Fruit fly (Drosophila melanogaster) whole organism, wandering third instar larva: ENCODE results near the gene Zir.

ENCODE experiments used
- Abd-B ChIP-seq: fragments of >200 bp; optimal IDR thresholded peaks from 2 replicates; lab custom pipeline; 2017; ENCODE audit warnings: missing biosample characterization, missing genetic modification characterization
- CG32264 ChIP-seq: fragments of 200-800 bp; sonication (Bioruptor generic); optimal IDR thresholded peaks from 2 replicates; lab custom pipeline; 2016; ENCODE audit warnings: missing biosample characterization, missing genetic modification characterization
- CG9705 ChIP-seq: fragments of 200-800 bp; sonication (Bioruptor generic); optimal IDR thresholded peaks from 2 replicates; lab custom pipeline; 2018; ENCODE audit warnings: missing biosample characterization, mild to moderate bottlenecking, missing genetic modification characterization
- CrebA ChIP-seq: fragments of 200-800 bp; sonication (Bioruptor generic); optimal IDR thresholded peaks from 2 replicates; lab custom pipeline; 2016; ENCODE audit warnings: missing biosample characterization, mild to moderate bottlenecking, missing genetic modification characterization, borderline replicate concordance
- Dfd ChIP-seq: fragments of >200 bp; optimal IDR thresholded peaks from 2 replicates; lab custom pipeline; 2017; ENCODE audit warnings: missing biosample characterization, missing genetic modification characterization
- GATAd ChIP-seq: sonication (Bioruptor generic); optimal IDR thresholded peaks from 2 replicates; lab custom pipeline; 2016; ENCODE audit warnings: missing biosample characterization, missing genetic modification characterization
- HLH106 ChIP-seq: fragments of 200-800 bp; optimal IDR thresholded peaks from 3 replicates; lab custom pipeline; 2019; ENCODE audit warnings: missing biosample characterization, mild to moderate bottlenecking, missing genetic modification characterization, moderate library complexity
- Hnf4 ChIP-seq: fragments of 200-800 bp; sonication (Bioruptor generic); optimal IDR thresholded peaks from 2 replicates; lab custom pipeline; 2016; ENCODE audit warnings: missing biosample characterization, mild to moderate bottlenecking, missing genetic modification characterization
- Hr83 ChIP-seq: fragments of 200-300 bp; sonication (Bioruptor generic); optimal IDR thresholded peaks from 2 replicates; lab custom pipeline; 2016; ENCODE audit warnings: missing biosample characterization, mild to moderate bottlenecking, missing genetic modification characterization, moderate library complexity; ENCODE audit not compliant: poor library complexity, severe bottlenecking
- Jra ChIP-seq: sonication (Bioruptor generic); optimal IDR thresholded peaks from 2 replicates; lab custom pipeline; 2016; ENCODE audit warnings: missing biosample characterization, missing genetic modification characterization
- Mio ChIP-seq: sonication (Bioruptor generic); optimal IDR thresholded peaks from 2 replicates; lab custom pipeline; 2016; ENCODE audit warnings: missing biosample characterization, missing genetic modification characterization
- Myc ChIP-seq: fragments of >200 bp; optimal IDR thresholded peaks from 2 replicates; lab custom pipeline; 2017
- N ChIP-seq: fragments of >200 bp; optimal IDR thresholded peaks from 2 replicates; lab custom pipeline; 2018; ENCODE audit warnings: missing biosample characterization, missing external identifiers, missing genetic modification characterization
- OdsH ChIP-seq: fragments of 200-800 bp; sonication (Bioruptor generic); optimal IDR thresholded peaks from 2 replicates; lab custom pipeline; 2016; ENCODE audit warnings: missing biosample characterization, mild to moderate bottlenecking, missing genetic modification characterization
- Rel ChIP-seq, 2 experiments: fragments of 200-800 bp; sonication (Bioruptor generic) in 1 of 2; optimal IDR thresholded peaks; 2 replicates in 1 of 2; 3 replicates in 1 of 2; lab custom pipeline; 2016 to 2019; ENCODE audit warnings: mild to moderate bottlenecking in 2 of 2, missing biosample characterization in 2 of 2, missing genetic modification characterization in 2 of 2, moderate library complexity in 1 of 2
- Sp1 ChIP-seq: fragments of 200-800 bp; sonication (Bioruptor generic); optimal IDR thresholded peaks from 3 replicates; lab custom pipeline; 2019; ENCODE audit warnings: missing biosample characterization, mild to moderate bottlenecking, missing genetic modification characterization, moderate library complexity
- Vsx2 ChIP-seq: fragments of 200-300, 225-300 bp; sonication (Bioruptor generic); optimal IDR thresholded peaks from 2 replicates; lab custom pipeline; 2018; ENCODE audit warnings: missing biosample characterization, missing genetic modification characterization; ENCODE audit not compliant: partially characterized antibody
- br ChIP-seq: fragments of 200-800 bp; sonication (Bioruptor generic); optimal IDR thresholded peaks from 2 replicates; lab custom pipeline; 2016; ENCODE audit warnings: missing biosample characterization, missing genetic modification characterization
- brk ChIP-seq: fragments of 200-800 bp; sonication (Bioruptor generic); optimal IDR thresholded peaks from 2 replicates; lab custom pipeline; 2016; ENCODE audit warnings: missing biosample characterization, mild to moderate bottlenecking, missing genetic modification characterization
- dl ChIP-seq, 2 experiments: fragments of 175-275, 200-275 bp in 1 of 2; fragments of 200-275 bp in 1 of 2; sonication (Bioruptor generic); optimal IDR thresholded peaks; lab custom pipeline; 2018; ENCODE audit warnings: mild to moderate bottlenecking in 2 of 2, missing biosample characterization in 2 of 2, missing genetic modification characterization in 2 of 2, moderate library complexity in 2 of 2; ENCODE audit not compliant: partially characterized antibody in 2 of 2, insufficient read depth in 1 of 2
- dmrt93B ChIP-seq: fragments of 200-800 bp; sonication (Bioruptor generic); optimal IDR thresholded peaks from 2 replicates; lab custom pipeline; 2018; ENCODE audit warnings: missing biosample characterization, mild to moderate bottlenecking, missing genetic modification characterization
- dsf ChIP-seq: sonication (Bioruptor generic); optimal IDR thresholded peaks from 2 replicates; lab custom pipeline; 2016; ENCODE audit warnings: missing biosample characterization, missing genetic modification characterization, borderline replicate concordance
- ey ChIP-seq: fragments of 200-800 bp; sonication (Bioruptor generic); optimal IDR thresholded peaks from 2 replicates; lab custom pipeline; 2016; ENCODE audit warnings: missing biosample characterization, missing genetic modification characterization
- foxo ChIP-seq, 2 experiments: fragments of 200-800 bp; sonication (Bioruptor generic); optimal IDR thresholded peaks; 2 replicates in 1 of 2; 3 replicates in 1 of 2; lab custom pipeline; 2016 to 2017; ENCODE audit warnings: missing biosample characterization in 2 of 2, missing genetic modification characterization in 2 of 2
- fru ChIP-seq: fragments of 200-800 bp; sonication (Bioruptor generic); optimal IDR thresholded peaks from 3 replicates; lab custom pipeline; 2016; ENCODE audit warnings: missing biosample characterization, mild to moderate bottlenecking, missing genetic modification characterization
- h ChIP-seq: fragments of 200-800 bp; sonication (Bioruptor generic); optimal IDR thresholded peaks from 3 replicates; lab custom pipeline; 2016; ENCODE audit warnings: missing biosample characterization, mild to moderate bottlenecking, missing genetic modification characterization
- jim ChIP-seq: fragments of 175-275, 200-325 bp; sonication (Bioruptor generic); optimal IDR thresholded peaks from 2 replicates; lab custom pipeline; 2016; ENCODE audit warnings: missing biosample characterization, mild to moderate bottlenecking, missing genetic modification characterization
- lola ChIP-seq: fragments of >200 bp; optimal IDR thresholded peaks from 2 replicates; lab custom pipeline; 2017; ENCODE audit warnings: missing biosample characterization, missing genetic modification characterization
- pan ChIP-seq: fragments of >200 bp; optimal IDR thresholded peaks from 2 replicates; lab custom pipeline; 2017
- psq ChIP-seq: fragments of 200-800 bp; sonication (Bioruptor generic); optimal IDR thresholded peaks from 3 replicates; lab custom pipeline; 2017; ENCODE audit warnings: missing biosample characterization, mild to moderate bottlenecking, missing genetic modification characterization, moderate library complexity
- rgr ChIP-seq: fragments of 200-800 bp; sonication (Bioruptor generic); optimal IDR thresholded peaks from 3 replicates; lab custom pipeline; 2016; ENCODE audit warnings: missing biosample characterization, mild to moderate bottlenecking, missing genetic modification characterization
- sv ChIP-seq: fragments of 200-800 bp; sonication (Bioruptor generic); optimal IDR thresholded peaks from 3 replicates; lab custom pipeline; 2016; ENCODE audit warnings: missing biosample characterization, missing genetic modification characterization
- tai ChIP-seq: sonication (Bioruptor generic); optimal IDR thresholded peaks from 2 replicates; lab custom pipeline; 2016; ENCODE audit warnings: missing biosample characterization, missing genetic modification characterization
- usp ChIP-seq: fragments of >200 bp; optimal IDR thresholded peaks from 2 replicates; lab custom pipeline; 2017; ENCODE audit warnings: missing biosample characterization, missing genetic modification characterization
- woc ChIP-seq: sonication (Bioruptor generic); optimal IDR thresholded peaks from 2 replicates; lab custom pipeline; 2016; ENCODE audit warnings: missing biosample characterization, mild to moderate bottlenecking, missing genetic modification characterization

Gene Zir

dm6 chr2L:72752-73435 lies 21.6 kb upstream of the Zir start:
- TF ChIP-seq Myc (lab: Kevin White, UChicago) (peak; percentile 80), fru (GFP tag; lab: Kevin White, UChicago) (peak; percentile 79), usp (GFP tag; lab: Kevin White, UChicago) (no peak), tai (peak; percentile 69), dsf (no peak), psq (GFP tag; lab: Kevin White, UChicago) (peak; percentile 94), brk (GFP tag; lab: Kevin White, UChicago) (peak; percentile 65), woc (GFP tag; lab: Kevin White, UChicago) (no peak), Hr83 (GFP tag; lab: Kevin White, UChicago) (peak; percentile 76), rgr (GFP tag; lab: Kevin White, UChicago) (peak; percentile 49), Hnf4 (peak; percentile 64), Mio (GFP tag; lab: Kevin White, UChicago) (no peak), foxo (GFP tag; optimal IDR thresholded peaks at IDR 0.05; lab: Kevin White, UChicago) (peak in 1 of 2 experiments; percentile 57), dl (GFP tag; optimal IDR thresholded peaks at IDR 0.05; lab: Kevin White, UChicago; ENCODE audit: insufficient read depth in 1 of 2, partially characterized antibody in 2 of 2) (no peak), HLH106 (tag; lab: Kevin White, UChicago) (peak; percentile 5), OdsH (peak; percentile 33), br (GFP tag; lab: Kevin White, UChicago) (peak; percentile 3), Rel (GFP tag; optimal IDR thresholded peaks at IDR 0.05; lab: Kevin White, UChicago) (no peak), Rel (tag; optimal IDR thresholded peaks at IDR 0.05; lab: Kevin White, UChicago) (peak; percentile 89), Vsx2 (GFP tag; lab: Kevin White, UChicago) (no peak), h (GFP tag; lab: Kevin White, UChicago) (peak; percentile 32), sv (GFP tag; lab: Kevin White, UChicago) (peak; percentile 45), ey (peak; percentile 19)

DNA sequence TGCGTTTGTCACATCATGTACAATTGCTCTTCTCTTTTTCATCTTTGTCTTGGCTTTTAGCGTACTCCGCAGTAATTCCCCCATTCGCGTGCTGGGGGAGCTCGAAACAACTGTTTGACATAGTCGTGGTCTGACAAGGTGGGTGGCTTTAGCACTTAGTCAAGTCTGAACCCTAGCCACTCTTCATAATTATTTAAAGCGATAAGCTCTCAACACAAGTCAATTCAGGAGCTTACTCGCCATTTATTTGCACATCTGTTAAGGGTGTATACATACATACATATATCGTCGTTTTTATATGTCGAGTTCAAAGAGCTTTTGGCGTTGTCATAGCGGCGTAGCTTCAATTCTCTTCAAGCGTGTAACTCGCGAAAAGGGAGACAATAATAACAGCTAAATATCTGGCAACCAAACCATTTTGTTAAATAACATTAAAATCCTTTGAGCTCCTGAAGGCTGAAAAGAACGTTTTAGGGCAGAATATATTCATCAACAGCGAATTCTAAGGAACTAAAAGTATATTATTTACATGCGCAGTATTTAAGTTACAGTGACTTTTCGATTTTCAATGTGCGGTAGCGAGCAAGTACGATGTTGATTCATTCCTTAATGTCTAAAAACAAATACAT lies 20.7 kb upstream of the Zir start:
- TF ChIP-seq sv (GFP tag; lab: Kevin White, UChicago) (no peak), Dfd (no peak), CG9705 (GFP tag; lab: Kevin White, UChicago) (no peak), lola (no peak), Hr83 (GFP tag; lab: Kevin White, UChicago) (no peak), jim (GFP tag; lab: Kevin White, UChicago) (no peak), Vsx2 (GFP tag; lab: Kevin White, UChicago) (no peak), Hnf4 (peak; percentile 4), HLH106 (tag; lab: Kevin White, UChicago) (no peak), GATAd (GFP tag; lab: Kevin White, UChicago) (no peak), Sp1 (GFP tag; lab: Kevin White, UChicago) (no peak), CG32264 (GFP tag; lab: Kevin White, UChicago) (no peak), Jra (GFP tag; lab: Kevin White, UChicago) (no peak), psq (GFP tag; lab: Kevin White, UChicago) (no peak), woc (GFP tag; lab: Kevin White, UChicago) (no peak), CrebA (GFP tag; lab: Kevin White, UChicago) (no peak), foxo (GFP tag; optimal IDR thresholded peaks at IDR 0.05; lab: Kevin White, UChicago) (no peak), Rel (GFP tag; optimal IDR thresholded peaks at IDR 0.05; lab: Kevin White, UChicago) (peak; percentile 55), Rel (tag; optimal IDR thresholded peaks at IDR 0.05; lab: Kevin White, UChicago) (peak; percentile 81)

DNA sequence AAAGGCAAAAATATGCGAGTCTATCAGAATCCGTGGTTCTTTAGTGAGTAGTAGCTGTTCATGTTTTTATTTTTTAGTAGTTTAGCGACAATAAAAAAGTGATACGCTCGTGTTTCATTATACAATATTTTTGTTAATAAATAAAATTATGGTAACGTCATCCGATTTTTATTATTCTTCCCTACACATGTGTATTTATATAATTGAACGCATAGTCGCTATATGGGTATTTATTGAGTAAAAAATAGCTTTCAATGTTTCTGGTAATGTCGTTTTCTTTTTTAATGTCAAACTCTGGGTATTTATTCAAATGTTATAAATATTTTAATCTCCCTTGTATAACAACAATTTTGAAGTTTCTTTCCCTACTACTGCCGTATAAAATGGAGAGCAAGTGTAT lies 18.5 kb upstream of the Zir start, which contains the start of gene CG11374:
CG11374 (plus strand) TSS at position 301 of the 400 bp plus-strand sequence.
- TF ChIP-seq Dfd: no peak
- TF ChIP-seq N (GFP tag; lab: Kevin White, UChicago): no peak
- TF ChIP-seq fru (GFP tag; lab: Kevin White, UChicago): no peak
- TF ChIP-seq jim (GFP tag; lab: Kevin White, UChicago): no peak
- TF ChIP-seq Jra (GFP tag; lab: Kevin White, UChicago): no peak
- no peak for TF ChIP-seq ey
- no peak for TF ChIP-seq h (GFP tag; lab: Kevin White, UChicago)
- no peak for TF ChIP-seq Vsx2 (GFP tag; lab: Kevin White, UChicago)
- TF ChIP-seq psq (GFP tag; lab: Kevin White, UChicago): no peak
- TF ChIP-seq pan: no peak
- no peak for TF ChIP-seq CG9705 (GFP tag; lab: Kevin White, UChicago)
- no peak for TF ChIP-seq dsf
- no peak for TF ChIP-seq Mio (GFP tag; lab: Kevin White, UChicago)
- TF ChIP-seq Rel (GFP tag; optimal IDR thresholded peaks at IDR 0.05; lab: Kevin White, UChicago): no peak
- no peak for TF ChIP-seq Rel (tag; optimal IDR thresholded peaks at IDR 0.05; lab: Kevin White, UChicago)
- TF ChIP-seq dmrt93B: no peak
- TF ChIP-seq Abd-B (GFP tag; lab: Kevin White, UChicago): no peak
- no peak for TF ChIP-seq CG32264 (GFP tag; lab: Kevin White, UChicago)
- no peak for TF ChIP-seq Myc (lab: Kevin White, UChicago)
